Worm (Caenorhabditis elegans) whole organism, midembryonic: Measurements from ENCODE around the gene trpp-4.

Source experiments
- T22C8.4 ChIP-seq: fragments of 200-800 bp; sonication (Bioruptor generic); IDR thresholded peaks from 2 replicates; pipeline ENCODE4 v1.3.6; 2022; ENCODE audit warnings: missing genetic modification characterization, missing compliant biosample characterization
- cog-1 ChIP-seq: sonication (generic microtip); optimal IDR thresholded peaks from 2 replicates; lab custom pipeline; 2016; ENCODE audit warnings: missing genetic modification characterization, missing compliant biosample characterization
- flt-1 ChIP-seq: fragments of 200-800 bp; sonication (Bioruptor generic); IDR thresholded peaks from 2 replicates; pipeline ENCODE4 v1.3.6; 2022; ENCODE audit warnings: missing genetic modification characterization, missing compliant biosample characterization
- med-1 ChIP-seq: sonication (generic microtip); optimal IDR thresholded peaks from 2 replicates; lab custom pipeline; 2017; ENCODE audit warnings: missing genetic modification characterization, mild to moderate bottlenecking, missing compliant biosample characterization, antibody characterized with exemption, missing genetic modification reagents; ENCODE audit not compliant: insufficient read depth
- ref-1 ChIP-seq: fragments of 200-800 bp; sonication (Bioruptor generic); conservative IDR thresholded peaks from 2 replicates; pipeline ENCODE4 v1.3.6; 2022; ENCODE audit warnings: missing genetic modification reagents, missing genetic modification characterization, missing compliant biosample characterization
- tab-1 ChIP-seq: fragments of 200-800 bp; sonication (Bioruptor generic); IDR thresholded peaks from 2 replicates; pipeline ENCODE4 v1.3.6; 2022; ENCODE audit warnings: missing genetic modification characterization, missing compliant biosample characterization
- ztf-23 ChIP-seq: fragments of 200-800 bp; sonication (Bioruptor generic); IDR thresholded peaks from 2 replicates; pipeline ENCODE4 v1.3.6; 2022; ENCODE audit warnings: missing genetic modification reagents, missing genetic modification characterization, missing compliant biosample characterization

DNA sequence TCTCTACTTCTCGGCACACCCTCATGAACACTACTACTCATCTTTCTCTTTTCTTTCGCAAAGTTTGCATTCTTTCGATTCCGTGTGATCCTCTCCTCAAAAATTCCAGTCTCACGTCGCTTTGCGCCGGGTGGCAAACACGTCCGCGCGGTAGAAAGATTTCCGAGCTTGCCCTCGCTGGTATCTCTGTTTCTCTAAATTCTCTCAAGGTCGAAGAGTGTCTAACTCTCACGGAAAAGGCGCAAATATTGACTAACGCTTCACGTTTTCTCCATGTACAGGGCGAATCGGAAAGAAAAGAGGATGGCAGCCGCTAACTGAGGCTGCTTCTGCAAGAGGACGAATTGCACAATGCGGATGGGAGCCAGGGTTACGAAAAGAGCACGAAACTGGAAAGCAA lies 22.6 kb downstream of the trpp-4 start:
- TF ChIP-seq flt-1 (GFP tag; lab: Robert Waterston, UW) = no peak
- no peak for TF ChIP-seq cog-1
- TF ChIP-seq tab-1 (GFP tag; lab: Robert Waterston, UW) = no peak
- no peak for TF ChIP-seq ref-1 (GFP tag; lab: Robert Waterston, UW)
- TF ChIP-seq T22C8.4 = no peak
- TF ChIP-seq ztf-23 (GFP tag; lab: Robert Waterston, UW) = no peak
- TF ChIP-seq med-1 (GFP tag; lab: Kevin White, UChicago) = no peak
